Fruit fly (Drosophila melanogaster) whole organism, pupa: Measurements from ENCODE around the gene hh.
A peak's percentile ranks its signal among the peaks of the same experiment; 100 is the strongest.

ENCODE experiments used
- CG10348 ChIP-seq: fragments of 200-800 bp; sonication (Bioruptor generic); IDR thresholded peaks from 2 replicates; pipeline ENCODE4 v1.3.6; 2022; ENCODE audit warnings: missing biosample characterization, missing genetic modification characterization
- CG12605 ChIP-seq: fragments of 200-800 bp; sonication (Bioruptor generic); IDR thresholded peaks from 2 replicates; pipeline ENCODE4 v1.3.6; 2022; ENCODE audit warnings: missing biosample characterization, missing genetic modification characterization
- CG13204 ChIP-seq: fragments of 200-800 bp; sonication (Bioruptor generic); optimal IDR thresholded peaks from 2 replicates; lab custom pipeline; 2018; ENCODE audit warnings: missing biosample characterization, mild to moderate bottlenecking, missing genetic modification characterization, moderate library complexity
- CG14655 ChIP-seq: fragments of 200-800 bp; sonication (Bioruptor generic); optimal IDR thresholded peaks from 3 replicates; lab custom pipeline; 2017; ENCODE audit warnings: mild to moderate bottlenecking, missing biosample characterization, missing genetic modification reagents, missing genetic modification characterization
- CG15710 ChIP-seq: fragments of 200-800 bp; sonication (Bioruptor generic); optimal IDR thresholded peaks from 2 replicates; lab custom pipeline; 2018; ENCODE audit warnings: missing biosample characterization, mild to moderate bottlenecking, missing genetic modification characterization, moderate library complexity
- CG17806 ChIP-seq: fragments of 200-800 bp; sonication (Bioruptor generic); optimal IDR thresholded peaks from 2 replicates; lab custom pipeline; 2018; ENCODE audit warnings: missing biosample characterization, mild to moderate bottlenecking, missing genetic modification characterization, moderate library complexity
- CG32121 ChIP-seq: fragments of 200-800 bp; sonication (Bioruptor generic); IDR thresholded peaks from 2 replicates; pipeline ENCODE4 v1.3.6; 2022; ENCODE audit warnings: missing biosample characterization, missing genetic modification characterization
- CG34367 ChIP-seq: fragments of 200-800 bp; sonication (Bioruptor generic); optimal IDR thresholded peaks from 2 replicates; lab custom pipeline; 2018; ENCODE audit warnings: missing biosample characterization, mild to moderate bottlenecking, missing genetic modification characterization
- CG4496 ChIP-seq: fragments of 200-800 bp; sonication (Bioruptor generic); IDR thresholded peaks from 3 replicates; pipeline ENCODE4 v1.3.6; 2022; ENCODE audit warnings: missing biosample characterization, missing genetic modification characterization
- CG8159 ChIP-seq: fragments of 200-800 bp; sonication (Bioruptor generic); optimal IDR thresholded peaks from 3 replicates; lab custom pipeline; 2018; ENCODE audit warnings: missing biosample characterization, mild to moderate bottlenecking, missing genetic modification characterization, moderate library complexity
- CG8301 ChIP-seq: fragments of 200-800 bp; sonication (Bioruptor generic); optimal IDR thresholded peaks from 2 replicates; lab custom pipeline; 2018; ENCODE audit warnings: missing biosample characterization, mild to moderate bottlenecking, missing genetic modification characterization
- CG9948 ChIP-seq: fragments of 200-800 bp; sonication (Bioruptor generic); optimal IDR thresholded peaks from 2 replicates; lab custom pipeline; 2018; ENCODE audit warnings: missing biosample characterization, mild to moderate bottlenecking, missing genetic modification characterization, moderate library complexity
- D1 ChIP-seq: fragments of 200-800 bp; sonication (Bioruptor generic); optimal IDR thresholded peaks from 2 replicates; lab custom pipeline; 2018; ENCODE audit warnings: missing biosample characterization, mild to moderate bottlenecking, missing genetic modification characterization, moderate library complexity
- EcR ChIP-seq: fragments of 200-800 bp; sonication (Bioruptor generic); optimal IDR thresholded peaks from 3 replicates; lab custom pipeline; 2019; ENCODE audit warnings: missing biosample characterization, missing genetic modification characterization, mild to moderate bottlenecking, moderate library complexity, missing genetic modification reagents
- Ets98B ChIP-seq: fragments of 200-800 bp; sonication (Bioruptor generic); IDR thresholded peaks from 2 replicates; pipeline ENCODE4 v1.3.6; 2022; ENCODE audit warnings: missing biosample characterization, missing genetic modification characterization
- Pif1A ChIP-seq: fragments of 200-800 bp; sonication (Bioruptor generic); optimal IDR thresholded peaks from 3 replicates; lab custom pipeline; 2016; ENCODE audit warnings: missing biosample characterization, missing genetic modification characterization
- Pif1B ChIP-seq: fragments of 200-800 bp; sonication (Bioruptor generic); optimal IDR thresholded peaks from 3 replicates; lab custom pipeline; 2016; ENCODE audit warnings: missing biosample characterization, missing genetic modification characterization
- Snoo ChIP-seq: fragments of 200-800 bp; sonication (Bioruptor generic); optimal IDR thresholded peaks from 3 replicates; lab custom pipeline; 2017; ENCODE audit warnings: missing biosample characterization, mild to moderate bottlenecking, missing genetic modification characterization, inconsistent platforms
- fd96Ca ChIP-seq: fragments of 200-800 bp; sonication (Bioruptor generic); IDR thresholded peaks from 3 replicates; pipeline ENCODE4 v1.3.6; 2022; ENCODE audit warnings: missing biosample characterization, missing genetic modification characterization
- gl ChIP-seq: fragments of 200-800 bp; sonication (Bioruptor generic); optimal IDR thresholded peaks from 2 replicates; lab custom pipeline; 2018; ENCODE audit warnings: missing biosample characterization, mild to moderate bottlenecking, missing genetic modification characterization
- rn ChIP-seq: fragments of 200-800 bp; sonication (Bioruptor generic); IDR thresholded peaks from 2 replicates; pipeline ENCODE4 v1.3.6; 2022; ENCODE audit warnings: missing biosample characterization, missing genetic modification characterization

The hh gene

dm6 chr3R:23174739-23175138 is 33.0 kb upstream of the hh start:
- peak; percentile 69 for TF ChIP-seq Pif1A
- TF ChIP-seq CG12605 (GFP tag; lab: Robert Waterston, UW): no peak
- TF ChIP-seq CG34367 (tag; lab: Kevin White, UChicago): peak; percentile 69
- no peak for TF ChIP-seq CG13204 (GFP tag; lab: Kevin White, UChicago)
- peak; percentile 45 for TF ChIP-seq CG17806 (tag; lab: Kevin White, UChicago)
- peak; percentile 62 for TF ChIP-seq CG8301 (tag; lab: Kevin White, UChicago)
- no peak for TF ChIP-seq CG32121 (GFP tag; lab: Robert Waterston, UW)
- no peak for TF ChIP-seq Snoo (tag; lab: Kevin White, UChicago)
- TF ChIP-seq CG8159 (tag; lab: Kevin White, UChicago): peak; percentile 78
- peak; percentile 76 for TF ChIP-seq CG9948 (tag; lab: Kevin White, UChicago)
- no peak for TF ChIP-seq Pif1B (GFP tag; lab: Kevin White, UChicago)
- no peak for TF ChIP-seq Ets98B
- 0 out of 3 replicates have a peak, but pooled peaks have one; percentile 48 for TF ChIP-seq fd96Ca (GFP tag; lab: Robert Waterston, UW)
- TF ChIP-seq CG15710 (tag; lab: Kevin White, UChicago): peak; percentile 67
- peak; percentile 72 for TF ChIP-seq CG14655
- peak; percentile 25 for TF ChIP-seq D1 (tag; lab: Kevin White, UChicago)
- peak; percentile 5; the same call in 1 of the 3 replicates for TF ChIP-seq CG4496 (GFP tag; lab: Robert Waterston, UW)

DNA sequence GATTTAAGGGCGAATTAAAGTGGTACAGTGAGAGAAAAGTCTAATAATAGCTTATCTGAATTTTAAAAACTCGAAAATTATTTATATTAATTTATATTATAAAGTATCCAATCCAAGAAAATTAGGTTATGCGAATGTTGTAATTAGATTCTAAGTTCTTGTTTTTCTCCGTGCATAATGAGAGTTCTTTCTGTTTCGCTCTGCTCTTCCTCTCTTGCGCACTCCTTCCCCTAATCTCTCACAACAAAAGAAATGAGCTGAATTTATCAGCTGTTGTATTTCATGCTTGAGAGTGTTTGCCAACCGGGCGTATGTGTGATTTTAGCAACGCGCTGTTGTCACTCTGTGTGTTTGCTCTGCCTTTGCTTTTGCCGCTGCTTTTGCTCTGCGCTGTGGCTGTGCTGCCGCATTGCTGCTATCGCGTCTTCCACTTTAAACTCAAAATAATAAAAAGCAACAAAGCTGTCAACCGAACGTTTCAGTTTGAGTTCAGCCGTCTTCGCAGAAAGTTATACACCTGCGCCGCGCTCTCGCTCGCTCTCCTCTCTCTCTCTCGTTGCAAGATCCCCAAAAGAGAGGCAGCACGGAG is 31.8 kb upstream of the hh start, which contains the start of gene CG46310:
CG46310 (plus strand) TSS at position 481 of the 589 bp plus-strand sequence.
- TF ChIP-seq CG8301 (tag; lab: Kevin White, UChicago): peak; percentile 68
- TF ChIP-seq CG17806 (tag; lab: Kevin White, UChicago): peak; percentile 64
- peak; percentile 96 for TF ChIP-seq Snoo (tag; lab: Kevin White, UChicago)
- peak; percentile 42 for TF ChIP-seq gl
- TF ChIP-seq CG10348 (GFP tag; lab: Robert Waterston, UW): no peak
- TF ChIP-seq CG4496 (GFP tag; lab: Robert Waterston, UW): peak; percentile 89
- TF ChIP-seq CG14655: peak; percentile 77
- TF ChIP-seq D1 (tag; lab: Kevin White, UChicago): peak; percentile 59
- TF ChIP-seq rn (GFP tag; lab: Robert Waterston, UW): peak; percentile 83
- TF ChIP-seq CG12605 (GFP tag; lab: Robert Waterston, UW): peak; percentile 83
- TF ChIP-seq EcR (GFP tag; lab: Kevin White, UChicago): peak; percentile 58
- TF ChIP-seq CG13204 (GFP tag; lab: Kevin White, UChicago): peak; percentile 47
- TF ChIP-seq Pif1A: peak; percentile 76
- no peak for TF ChIP-seq CG34367 (tag; lab: Kevin White, UChicago)
- peak; percentile 53 for TF ChIP-seq CG9948 (tag; lab: Kevin White, UChicago)
- peak; percentile 68 for TF ChIP-seq CG15710 (tag; lab: Kevin White, UChicago)
- TF ChIP-seq CG32121 (GFP tag; lab: Robert Waterston, UW): peak; percentile 87
- TF ChIP-seq CG8159 (tag; lab: Kevin White, UChicago): peak; percentile 78
- TF ChIP-seq Ets98B: peak; percentile 79
- TF ChIP-seq fd96Ca (GFP tag; lab: Robert Waterston, UW): no peak; the same call in 1 of the 3 replicates
- peak; percentile 62 for TF ChIP-seq Pif1B (GFP tag; lab: Kevin White, UChicago)

DNA sequence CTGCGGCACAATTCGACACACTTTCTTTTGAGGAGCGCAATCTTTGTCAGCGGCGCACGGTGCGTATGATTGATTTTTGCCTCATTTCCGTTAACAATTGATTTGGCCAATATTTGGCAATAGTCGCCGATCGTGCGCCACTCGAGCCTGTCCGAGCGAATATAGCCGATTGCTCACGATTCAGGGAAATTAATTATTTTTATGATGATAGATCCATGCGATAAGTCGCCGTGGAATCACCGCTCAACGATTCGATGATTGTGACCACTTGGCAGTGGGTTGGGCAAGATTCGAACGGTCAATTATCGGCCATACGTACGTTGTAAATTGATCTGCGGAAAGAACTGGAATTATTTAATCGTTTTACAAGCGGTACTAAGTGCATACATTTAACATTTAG is 30.2 kb upstream of the hh start:
- TF ChIP-seq CG17806 (tag; lab: Kevin White, UChicago) (no peak), CG12605 (GFP tag; lab: Robert Waterston, UW) (no peak), gl (no peak), CG32121 (GFP tag; lab: Robert Waterston, UW) (no peak), Pif1A (no peak), CG8301 (tag; lab: Kevin White, UChicago) (no peak), CG34367 (tag; lab: Kevin White, UChicago) (no peak)
- TF ChIP-seq, all 21 proteins: peak for 0

DNA sequence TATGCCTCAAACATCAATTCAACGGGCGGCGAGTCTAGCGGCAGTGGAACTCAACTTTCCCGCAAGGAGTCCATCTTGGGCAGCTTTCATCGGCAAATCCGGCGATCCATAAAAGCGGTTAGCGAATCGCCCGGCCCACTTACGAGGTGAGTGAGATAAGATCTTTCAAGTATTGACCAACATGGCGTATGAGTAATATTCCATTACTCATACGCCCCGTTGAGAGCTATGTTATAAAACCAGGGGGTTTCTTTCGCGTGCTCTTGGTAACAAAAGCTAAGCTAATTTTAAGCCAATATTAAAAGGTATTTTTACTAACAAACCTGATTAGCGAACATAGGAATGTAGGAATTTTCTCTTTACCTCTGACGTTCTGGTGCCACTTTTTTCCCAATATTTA is 28.6 kb upstream of the hh start:
- no peak for TF ChIP-seq fd96Ca (GFP tag; lab: Robert Waterston, UW)

DNA sequence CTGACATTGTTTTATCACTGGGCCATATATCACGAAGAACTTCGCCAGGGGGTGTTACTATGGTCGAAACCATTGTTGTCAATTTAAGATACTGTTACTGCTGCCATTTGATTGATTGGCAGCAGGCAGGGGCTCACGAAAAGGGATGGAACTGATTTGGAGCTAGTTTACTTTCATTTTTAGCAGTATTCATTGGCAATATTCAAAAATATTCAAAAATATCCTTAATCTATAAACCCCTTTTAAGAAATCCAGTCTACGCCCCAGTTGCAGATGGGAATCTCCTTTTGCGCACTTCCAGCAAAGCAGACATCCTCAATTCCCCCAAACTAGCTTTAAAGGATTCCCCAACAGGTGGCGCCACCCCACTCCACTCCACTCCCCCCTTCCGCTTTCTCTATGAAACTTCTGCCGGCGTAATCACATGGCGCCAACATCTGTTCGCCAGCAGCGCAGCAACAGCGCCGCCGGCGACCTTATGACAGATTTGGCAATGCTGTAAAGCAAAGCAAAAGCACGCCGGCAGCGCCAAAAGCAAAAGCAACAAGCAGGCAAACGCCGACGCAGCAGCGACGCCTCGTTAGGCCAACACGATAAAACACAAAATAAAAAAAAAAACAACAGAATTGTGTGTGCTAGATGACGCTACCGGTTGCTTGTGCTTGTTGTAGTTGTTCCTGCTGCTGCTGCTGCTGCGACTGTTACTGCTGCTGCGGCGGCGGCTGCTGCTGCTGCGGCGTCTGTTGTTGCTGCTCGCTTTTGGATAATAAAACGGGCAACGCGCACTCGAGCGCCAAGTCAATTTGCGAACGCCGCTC is 26.0 kb upstream of the hh start, which contains the start of gene Irk1:
Irk1 (plus strand) TSS at position 811 of the 818 bp plus-strand sequence.
- TF ChIP-seq rn (GFP tag; lab: Robert Waterston, UW): no peak
- peak; percentile 30; the same call in 1 of the 3 replicates for TF ChIP-seq fd96Ca (GFP tag; lab: Robert Waterston, UW)
- 0 out of 3 replicates have a peak, but pooled peaks have one; percentile 3 for TF ChIP-seq CG4496 (GFP tag; lab: Robert Waterston, UW)
- no peak for TF ChIP-seq CG13204 (GFP tag; lab: Kevin White, UChicago)

- no peak for TF ChIP-seq CG32121 (GFP tag; lab: Robert Waterston, UW)
- no peak for TF ChIP-seq Ets98B
- no peak for TF ChIP-seq CG8159 (tag; lab: Kevin White, UChicago)
- TF ChIP-seq CG15710 (tag; lab: Kevin White, UChicago): no peak
- no peak for TF ChIP-seq Pif1A
- TF ChIP-seq CG4496 (GFP tag; lab: Robert Waterston, UW): no peak
- TF ChIP-seq CG17806 (tag; lab: Kevin White, UChicago): no peak
- no peak for TF ChIP-seq Pif1B (GFP tag; lab: Kevin White, UChicago)
Observed at dm6 chr3R:23164630-23165029, 22.9 kb upstream of the hh start.
